Fruit fly (Drosophila melanogaster) Kc167 (cell line): Measurements from ENCODE around the gene CG10550.

ENCODE experiments used
- h ChIP-seq: fragments of >200 bp; optimal IDR thresholded peaks from 3 replicates; lab custom pipeline; 2018; ENCODE audit warnings: missing external identifiers
- psq ChIP-seq: fragments of >200 bp; optimal IDR thresholded peaks from 2 replicates; lab custom pipeline; 2017; ENCODE audit warnings: missing external identifiers
- ttk ChIP-seq: sonication (Bioruptor generic); optimal IDR thresholded peaks from 2 replicates; lab custom pipeline; 2017; ENCODE audit warnings: missing external identifiers

DNA sequence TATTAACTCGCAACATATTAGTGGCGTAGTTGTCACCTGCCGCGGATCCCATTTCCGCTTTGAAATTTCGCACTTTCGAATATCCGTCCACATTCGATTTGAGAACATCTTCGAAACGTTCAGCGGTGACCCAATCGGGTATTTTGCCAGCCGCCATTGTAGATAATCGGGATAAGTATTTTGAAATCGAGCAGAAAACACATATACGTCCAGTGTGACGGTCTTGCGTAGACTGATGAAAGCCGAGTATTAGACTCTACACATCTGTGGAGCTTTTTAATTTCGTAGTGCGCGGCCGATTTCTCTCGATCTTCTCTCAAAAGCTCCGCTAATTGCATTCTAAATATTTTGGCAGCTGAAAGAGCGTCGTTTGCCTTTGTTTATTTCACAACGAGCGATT, 20.9 kb upstream of the CG10550 start, which contains the start of gene CHKov1:
- TF ChIP-seq psq (no peak), h (lab: Kevin White, UChicago) (no peak), ttk (lab: Kevin White, UChicago) (no peak)
